Worm (Caenorhabditis elegans) whole organism, L4 larva: ENCODE data around the gene F46B6.5.

Experiments used
- aha-1 ChIP-seq: fragments of 150-350 bp; peaks from one replicate; lab custom pipeline; 2014; ENCODE audit warnings: missing biosample characterization, missing genetic modification characterization
- lir-3 ChIP-seq: sonication (generic microtip); optimal IDR thresholded peaks from 2 replicates; lab custom pipeline; 2016; ENCODE audit warnings: mild to moderate bottlenecking, missing genetic modification characterization, missing compliant biosample characterization

- TF ChIP-seq lir-3 (tag; lab: Kevin White, UChicago): no peak
- no peak for TF ChIP-seq aha-1 (tag; lab: Kevin White, UChicago)
Measured at ce11 chrV:9737287-9737686, 45.6 kb downstream of the F46B6.5 start, which contains the start of gene aqp-4.
